Worm (Caenorhabditis elegans) whole organism, young adult: ENCODE results near the gene Y53C12A.6.

Experiments
- B0035.1 ChIP-seq: sonication (generic microtip); optimal IDR thresholded peaks from 2 replicates; lab custom pipeline; 2016; ENCODE audit warnings: missing genetic modification characterization, mild to moderate bottlenecking, missing compliant biosample characterization, missing genotype, missing genetic modification reagents
- C06A6.2 ChIP-seq: fragments of 200-800 bp; sonication (Bioruptor generic); conservative IDR thresholded peaks from 2 replicates; pipeline ENCODE4 v1.3.6; 2022; ENCODE audit warnings: missing genetic modification characterization, missing compliant biosample characterization
- D2030.7 ChIP-seq: fragments of 200-800 bp; sonication (Bioruptor generic); IDR thresholded peaks from 2 replicates; pipeline ENCODE4 v1.3.6; 2022; ENCODE audit warnings: missing genetic modification reagents, missing genetic modification characterization, missing compliant biosample characterization
- F10E7.11 ChIP-seq: sonication (generic microtip); optimal IDR thresholded peaks from 2 replicates; lab custom pipeline; 2017; ENCODE audit warnings: mild to moderate bottlenecking, missing genetic modification characterization, moderate library complexity, missing compliant biosample characterization
- F22D6.2 ChIP-seq: sonication (generic microtip); optimal IDR thresholded peaks from 2 replicates; lab custom pipeline; 2016; ENCODE audit warnings: mild to moderate bottlenecking, missing genetic modification characterization, missing compliant biosample characterization
- F33H1.4 ChIP-seq: fragments of 200-800 bp; sonication (Bioruptor generic); IDR thresholded peaks from 2 replicates; pipeline ENCODE4 v1.3.6; 2022; ENCODE audit warnings: missing genetic modification reagents, missing genetic modification characterization, missing compliant biosample characterization
- F37B4.10 ChIP-seq: fragments of 200-800 bp; sonication (Bioruptor generic); IDR thresholded peaks from 2 replicates; pipeline ENCODE4 v1.3.6; 2022; ENCODE audit warnings: missing genetic modification characterization, missing compliant biosample characterization
- F39B2.1 ChIP-seq: fragments of 200-800 bp; sonication (Bioruptor generic); IDR thresholded peaks from 2 replicates; pipeline ENCODE4 v1.3.6; 2022; ENCODE audit warnings: missing genetic modification reagents, missing genetic modification characterization, missing compliant biosample characterization
- F49E8.2 ChIP-seq: sonication (generic microtip); optimal IDR thresholded peaks from 3 replicates; lab custom pipeline; 2017; ENCODE audit warnings: missing genetic modification characterization, mild to moderate bottlenecking, missing compliant biosample characterization, antibody characterized with exemption, moderate library complexity; ENCODE audit not compliant: insufficient read depth
- K12H6.12 ChIP-seq: fragments of 200-800 bp; sonication (Bioruptor generic); optimal IDR thresholded peaks from 2 replicates; lab custom pipeline; 2018; ENCODE audit warnings: mild to moderate bottlenecking, missing genetic modification characterization, missing compliant biosample characterization
- T26A5.8 ChIP-seq: sonication (generic microtip); optimal IDR thresholded peaks from 2 replicates; lab custom pipeline; 2016; ENCODE audit warnings: missing genetic modification characterization, missing compliant biosample characterization
- Y67H2A.10 ChIP-seq: fragments of 200-800 bp; sonication (Bioruptor generic); conservative IDR thresholded peaks from 2 replicates; pipeline ENCODE4 v1.3.6; 2022; ENCODE audit warnings: missing genetic modification reagents, missing genetic modification characterization, missing compliant biosample characterization
- Y79H2A.3 ChIP-seq: fragments of 200-800 bp; sonication (Bioruptor generic); conservative IDR thresholded peaks from 2 replicates; pipeline ENCODE4 v1.3.6; 2022; ENCODE audit warnings: missing genetic modification reagents, missing genetic modification characterization, missing compliant biosample characterization
- bed-1 ChIP-seq: fragments of 200-800 bp; sonication (Bioruptor generic); IDR thresholded peaks from 2 replicates; pipeline ENCODE4 v1.3.6; 2022; ENCODE audit warnings: missing genetic modification reagents, missing genetic modification characterization, missing compliant biosample characterization
- cebp-2 ChIP-seq: fragments of 200-800 bp; sonication (Bioruptor generic); IDR thresholded peaks from 2 replicates; pipeline ENCODE4 v1.3.6; 2022; ENCODE audit warnings: missing genetic modification characterization, missing compliant biosample characterization
- ceh-100 ChIP-seq: fragments of 200-800 bp; sonication (Bioruptor generic); IDR thresholded peaks from 2 replicates; pipeline ENCODE4 v1.3.6; 2022; ENCODE audit warnings: missing genetic modification reagents, missing genetic modification characterization, missing compliant biosample characterization
- ceh-79 ChIP-seq: sonication (generic microtip); optimal IDR thresholded peaks from 2 replicates; lab custom pipeline; 2017; ENCODE audit warnings: mild to moderate bottlenecking, missing genetic modification characterization, missing compliant biosample characterization
- efl-1 ChIP-seq: fragments of 150-350 bp; optimal IDR thresholded peaks from 2 replicates; lab custom pipeline; 2014; ENCODE audit warnings: missing biosample characterization, missing genetic modification reagents, missing genetic modification characterization
- egl-44 ChIP-seq: fragments of 200-800 bp; sonication (Bioruptor generic); IDR thresholded peaks from 2 replicates; pipeline ENCODE4 v1.3.6; 2022; ENCODE audit warnings: missing genetic modification reagents, missing genetic modification characterization, missing compliant biosample characterization
- ets-4 ChIP-seq: fragments of 200-800 bp; sonication (Bioruptor generic); optimal IDR thresholded peaks from 2 replicates; lab custom pipeline; 2018; ENCODE audit warnings: mild to moderate bottlenecking, missing genetic modification characterization, missing compliant biosample characterization
- fkh-3 ChIP-seq: sonication (generic microtip); optimal IDR thresholded peaks from 2 replicates; lab custom pipeline; 2016; ENCODE audit warnings: mild to moderate bottlenecking, missing genetic modification characterization, missing compliant biosample characterization
- hlh-26 ChIP-seq: fragments of 200-800 bp; sonication (Bioruptor generic); conservative IDR thresholded peaks from 2 replicates; pipeline ENCODE4 v1.3.6; 2022; ENCODE audit warnings: missing genetic modification reagents, missing genetic modification characterization, missing compliant biosample characterization
- lag-1 ChIP-seq: fragments of 200-800 bp; sonication (Bioruptor generic); IDR thresholded peaks from 2 replicates; pipeline ENCODE4 v1.3.6; 2022; ENCODE audit warnings: missing genetic modification reagents, missing genetic modification characterization, missing compliant biosample characterization
- let-526 ChIP-seq: fragments of 200-800 bp; sonication (Bioruptor generic); IDR thresholded peaks from 2 replicates; pipeline ENCODE4 v1.3.6; 2022; ENCODE audit warnings: missing genetic modification reagents, missing genetic modification characterization, missing compliant biosample characterization
- lsl-1 ChIP-seq: fragments of 200-800 bp; sonication (Bioruptor generic); optimal IDR thresholded peaks from 2 replicates; lab custom pipeline; 2018; ENCODE audit warnings: mild to moderate bottlenecking, missing genetic modification characterization, moderate library complexity, missing compliant biosample characterization
- madf-6 ChIP-seq: fragments of 200-800 bp; sonication (Bioruptor generic); IDR thresholded peaks from 2 replicates; pipeline ENCODE4 v1.3.6; 2022; ENCODE audit warnings: missing genetic modification reagents, missing genetic modification characterization, missing compliant biosample characterization
- nfya-1 ChIP-seq: sonication (generic microtip); optimal IDR thresholded peaks from 2 replicates; lab custom pipeline; 2017; ENCODE audit warnings: antibody characterized with exemption, missing compliant biosample characterization, missing genetic modification characterization, borderline replicate concordance; ENCODE audit not compliant: insufficient read depth
- nhr-27 ChIP-seq: fragments of 200-800 bp; sonication (Bioruptor generic); optimal IDR thresholded peaks from 2 replicates; lab custom pipeline; 2018; ENCODE audit warnings: mild to moderate bottlenecking, missing genetic modification characterization, moderate library complexity, missing compliant biosample characterization
- rcor-1 ChIP-seq: fragments of 200-800 bp; sonication (Bioruptor generic); IDR thresholded peaks from 2 replicates; pipeline ENCODE4 v1.3.6; 2022; ENCODE audit warnings: missing genetic modification reagents, missing genetic modification characterization, missing compliant biosample characterization
- rpc-1 ChIP-seq, 2 experiments: fragments of 150-350 bp in 1 of 2; sonication (generic microtip) in 1 of 2; optimal IDR thresholded peaks; 2 replicates each; lab custom pipeline; 2014 to 2018; ENCODE audit warnings: missing biosample characterization in 1 of 2, missing genetic modification characterization in 1 of 2, missing genetic modification reagents in 1 of 2, missing genotype in 1 of 2
- snpc-1.1 ChIP-seq: sonication (generic microtip); optimal IDR thresholded peaks from 2 replicates; lab custom pipeline; 2017; ENCODE audit warnings: missing genetic modification characterization, mild to moderate bottlenecking, missing compliant biosample characterization, antibody characterized with exemption, moderate library complexity, missing genotype, missing genetic modification reagents; ENCODE audit not compliant: insufficient read depth
- zfh-2 ChIP-seq: fragments of 200-800 bp; sonication (Bioruptor generic); conservative IDR thresholded peaks from 2 replicates; pipeline ENCODE4 v1.3.6; 2022; ENCODE audit warnings: missing genetic modification reagents, missing genetic modification characterization, missing compliant biosample characterization
- ztf-28 ChIP-seq: fragments of 200-800 bp; sonication (Bioruptor generic); IDR thresholded peaks from 2 replicates; pipeline ENCODE4 v1.3.6; 2022; ENCODE audit warnings: missing genetic modification reagents, missing genetic modification characterization, missing compliant biosample characterization
- ztf-3 ChIP-seq: fragments of 200-800 bp; sonication (Bioruptor generic); optimal IDR thresholded peaks from 2 replicates; lab custom pipeline; 2018; ENCODE audit warnings: mild to moderate bottlenecking, missing genetic modification characterization, missing compliant biosample characterization

Gene Y53C12A.6

DNA sequence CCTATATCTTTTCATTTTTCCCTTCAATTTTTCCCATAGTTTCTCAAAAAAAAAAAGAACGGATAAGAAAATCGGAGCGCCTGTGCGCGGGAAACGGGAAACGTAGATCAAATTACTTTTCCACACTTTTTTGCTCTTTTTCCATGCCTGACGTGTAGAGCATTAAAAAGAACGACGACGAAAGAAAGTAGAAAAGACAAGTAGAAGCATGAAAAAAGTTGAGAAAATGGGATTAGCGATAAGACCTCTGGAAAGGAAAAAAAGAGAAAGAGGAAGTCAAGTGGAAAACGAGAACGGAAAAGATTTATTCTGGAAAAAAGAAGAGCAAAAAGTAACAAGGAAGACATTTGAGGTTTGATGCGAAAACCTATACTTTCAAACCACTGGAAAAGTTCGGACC is 10.7 kb upstream of the Y53C12A.6 start:
- TF ChIP-seq efl-1 (GFP tag; lab: Kevin White, UChicago) = peak; percentile 34
- TF ChIP-seq snpc-1.1 = no peak
- TF ChIP-seq C06A6.2 (GFP tag; lab: Robert Waterston, UW) = no peak
- TF ChIP-seq, all 124 proteins: peak for 1

DNA sequence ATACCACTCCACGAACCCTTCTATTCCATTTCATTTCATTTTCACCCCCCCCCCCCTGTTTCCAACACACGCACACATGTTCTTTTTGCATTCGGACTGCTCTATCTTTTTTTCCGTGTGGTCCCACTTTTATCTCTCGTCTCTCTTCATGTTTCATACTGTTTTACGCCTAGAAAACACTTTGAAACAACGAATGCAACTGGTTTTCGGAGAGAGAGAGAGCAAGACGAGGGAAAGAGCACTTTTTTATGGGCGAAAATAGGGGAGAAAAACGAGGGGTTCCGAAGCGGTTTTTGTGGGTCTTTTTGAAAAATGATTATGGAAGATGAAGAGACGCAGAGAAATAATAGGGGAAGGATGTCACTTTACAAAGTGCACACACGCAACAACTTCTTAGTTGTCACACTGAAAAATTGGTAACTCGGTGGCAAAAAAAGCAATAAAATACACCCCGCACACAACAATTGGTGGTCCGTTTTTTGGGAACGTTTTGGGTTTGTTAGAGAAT is 9.4 kb upstream of the Y53C12A.6 start:
- no peak for TF ChIP-seq Y67H2A.10 (GFP tag; lab: Robert Waterston, UW)
- TF ChIP-seq ztf-28 (GFP tag; lab: Robert Waterston, UW) = no peak
- TF ChIP-seq madf-6 (GFP tag; lab: Robert Waterston, UW) = no peak
- TF ChIP-seq egl-44 (GFP tag; lab: Robert Waterston, UW) = no peak
- no peak for TF ChIP-seq F22D6.2
- TF ChIP-seq lag-1 (GFP tag; lab: Robert Waterston, UW) = no peak
- TF ChIP-seq ets-4 (GFP tag; lab: Kevin White, UChicago) = no peak
- TF ChIP-seq F39B2.1 (GFP tag; lab: Robert Waterston, UW) = no peak
- TF ChIP-seq T26A5.8 (tag; lab: Kevin White, UChicago) = no peak
- TF ChIP-seq rpc-1 (optimal IDR thresholded peaks at IDR 0.05; lab: Kevin White, UChicago) = no peak
- no peak for TF ChIP-seq rpc-1 (tag; optimal IDR thresholded peaks at IDR 0.05; lab: Kevin White, UChicago)
- TF ChIP-seq F49E8.2 (tag; lab: Kevin White, UChicago) = no peak
- no peak for TF ChIP-seq B0035.1 (tag; lab: Kevin White, UChicago)
- TF ChIP-seq F37B4.10 (GFP tag; lab: Robert Waterston, UW) = no peak
- TF ChIP-seq cebp-2 (GFP tag; lab: Robert Waterston, UW) = no peak

DNA sequence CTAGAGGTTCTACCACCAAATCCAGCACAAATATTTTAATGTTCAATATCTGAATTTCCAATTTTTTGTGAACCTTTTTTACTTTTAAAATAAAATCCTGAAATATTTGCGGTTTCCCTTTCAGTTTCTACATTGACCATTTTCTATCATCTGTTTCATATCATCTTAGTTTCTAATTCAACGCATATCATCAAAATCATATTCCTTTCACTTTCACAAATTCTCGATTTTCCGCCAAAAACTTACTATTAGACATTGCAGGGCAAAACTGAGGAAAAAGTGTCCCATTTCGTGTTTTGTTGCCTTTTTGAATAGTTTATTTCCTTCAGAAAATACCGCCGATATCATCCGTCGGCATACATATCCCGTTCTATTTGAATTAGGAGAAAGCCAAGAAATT is 7.3 kb upstream of the Y53C12A.6 start:
- TF ChIP-seq F33H1.4 (GFP tag; lab: Robert Waterston, UW) (no peak), lag-1 (GFP tag; lab: Robert Waterston, UW) (no peak), D2030.7 (GFP tag; lab: Robert Waterston, UW) (no peak), nhr-27 (tag; lab: Kevin White, UChicago) (no peak), bed-1 (GFP tag; lab: Robert Waterston, UW) (no peak), K12H6.12 (no peak), fkh-3 (no peak), Y79H2A.3 (no peak), ceh-100 (GFP tag; lab: Robert Waterston, UW) (no peak), lsl-1 (GFP tag; lab: Kevin White, UChicago) (no peak), zfh-2 (GFP tag; lab: Robert Waterston, UW) (no peak), ceh-79 (no peak), rcor-1 (GFP tag; lab: Robert Waterston, UW) (no peak), hlh-26 (GFP tag; lab: Robert Waterston, UW) (no peak)

DNA sequence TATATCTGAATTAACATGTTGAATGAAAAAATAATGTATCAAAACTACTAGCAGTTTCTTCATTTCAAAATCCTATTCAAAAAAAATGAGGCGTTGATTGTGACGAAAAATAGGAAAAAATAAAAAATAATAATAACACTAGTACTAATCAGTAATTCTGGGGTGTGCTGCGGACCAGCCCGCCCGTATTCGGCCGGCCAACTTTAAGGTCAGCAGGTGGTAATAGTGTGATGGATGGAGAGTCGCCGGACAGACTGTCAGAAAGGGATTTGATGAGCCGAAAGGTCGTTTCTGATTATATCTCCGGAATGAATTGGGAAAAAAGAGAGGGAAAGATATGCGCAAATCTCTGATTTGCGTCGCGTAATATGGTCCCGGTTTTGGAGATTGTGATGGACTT is 6.7 kb upstream of the Y53C12A.6 start, which contains the start of gene cutl-2:
Gene cutl-2 (minus strand): TSS at position 210 of the 400 bp plus-strand sequence.
- TF ChIP-seq K12H6.12 = no peak
- TF ChIP-seq let-526 (GFP tag; lab: Robert Waterston, UW) = no peak
- TF ChIP-seq F10E7.11 (tag; lab: Kevin White, UChicago) = no peak
- TF ChIP-seq nfya-1 (tag; lab: Kevin White, UChicago) = no peak
- no peak for TF ChIP-seq ztf-3 (GFP tag; lab: Kevin White, UChicago)
- TF ChIP-seq F49E8.2 (tag; lab: Kevin White, UChicago) = no peak
